Worm (Caenorhabditis elegans) whole organism, L3 larva: ENCODE results near the gene kup-1.

Source experiments
- R02D3.7 ChIP-seq: fragments of 150-350 bp; optimal IDR thresholded peaks from 2 replicates; lab custom pipeline; 2014; ENCODE audit warnings: missing biosample characterization, missing genetic modification characterization
- ZK546.5 ChIP-seq: sonication (generic microtip); optimal IDR thresholded peaks from 2 replicates; lab custom pipeline; 2017; ENCODE audit warnings: missing biosample characterization, missing genetic modification characterization
- aly-2 ChIP-seq: fragments of 150-350 bp; optimal IDR thresholded peaks from 2 replicates; lab custom pipeline; 2014; ENCODE audit warnings: missing biosample characterization, missing genetic modification characterization
- ama-1 ChIP-seq: fragments of 150-350 bp; optimal IDR thresholded peaks from 2 replicates; lab custom pipeline; 2018
- ceh-16 ChIP-seq: sonication (generic microtip); optimal IDR thresholded peaks from 2 replicates; lab custom pipeline; 2017; ENCODE audit warnings: missing biosample characterization, missing genetic modification characterization
- ceh-28 ChIP-seq: fragments of 150-350 bp; optimal IDR thresholded peaks from 2 replicates; lab custom pipeline; 2014; ENCODE audit warnings: missing biosample characterization, missing genetic modification reagents, missing genetic modification characterization
- ceh-82 ChIP-seq: fragments of 150-350 bp; optimal IDR thresholded peaks from 2 replicates; lab custom pipeline; 2014; ENCODE audit warnings: missing biosample characterization, missing genetic modification characterization
- ceh-9 ChIP-seq: sonication (generic microtip); optimal IDR thresholded peaks from 2 replicates; lab custom pipeline; 2018; ENCODE audit warnings: missing biosample characterization, missing genetic modification characterization
- daf-12 ChIP-seq: fragments of 150-350 bp; optimal IDR thresholded peaks from 2 replicates; lab custom pipeline; 2014; ENCODE audit warnings: missing biosample characterization, missing genetic modification reagents, missing genetic modification characterization
- egl-27 ChIP-seq: sonication (generic microtip); optimal IDR thresholded peaks from 4 replicates; lab custom pipeline; 2017; ENCODE audit warnings: missing biosample characterization, missing genetic modification reagents, missing genetic modification characterization
- egl-5 ChIP-seq: fragments of 150-350 bp; optimal IDR thresholded peaks from 2 replicates; lab custom pipeline; 2017; ENCODE audit warnings: missing biosample characterization, missing genetic modification reagents, missing genetic modification characterization, inconsistent platforms
- elt-1 ChIP-seq: fragments of 150-350 bp; optimal IDR thresholded peaks from 2 replicates; lab custom pipeline; 2014; ENCODE audit warnings: missing biosample characterization, missing genetic modification characterization
- elt-2 ChIP-seq: sonication (generic microtip); optimal IDR thresholded peaks from 2 replicates; lab custom pipeline; 2016; ENCODE audit warnings: missing genetic modification reagents, mild to moderate bottlenecking, missing genetic modification characterization, missing compliant biosample characterization
- elt-3 ChIP-seq, 3 experiments: fragments of 150-350 bp in 1 of 3; sonication (generic microtip) in 2 of 3; optimal IDR thresholded peaks; 2 replicates in 2 of 3; 4 replicates in 1 of 3; lab custom pipeline; 2014 to 2017; ENCODE audit warnings: missing biosample characterization in 3 of 3, missing genetic modification characterization in 3 of 3
- eor-1 ChIP-seq, 2 experiments: fragments of 150-350 bp; optimal IDR thresholded peaks; 2 replicates each; lab custom pipeline; 2014 to 2018; ENCODE audit warnings: missing biosample characterization in 2 of 2, missing genetic modification characterization in 2 of 2
- fkh-10 ChIP-seq: sonication (generic microtip); optimal IDR thresholded peaks from 2 replicates; lab custom pipeline; 2017; ENCODE audit warnings: missing biosample characterization, missing genetic modification reagents, missing genetic modification characterization
- fkh-2 ChIP-seq: fragments of 150-350 bp; optimal IDR thresholded peaks from 2 replicates; lab custom pipeline; 2014; ENCODE audit warnings: missing biosample characterization, missing genetic modification reagents, missing genetic modification characterization
- fos-1 ChIP-seq: fragments of 150-350 bp; optimal IDR thresholded peaks from 2 replicates; lab custom pipeline; 2014; ENCODE audit warnings: missing biosample characterization, missing genetic modification characterization
- hmg-11 ChIP-seq: sonication (generic microtip); optimal IDR thresholded peaks from 2 replicates; lab custom pipeline; 2016; ENCODE audit warnings: missing genetic modification characterization, missing compliant biosample characterization
- jun-1 ChIP-seq: fragments of 150-350 bp; optimal IDR thresholded peaks from 2 replicates; lab custom pipeline; 2014; ENCODE audit warnings: missing biosample characterization, missing genetic modification reagents, missing genetic modification characterization
- lin-15B ChIP-seq: fragments of 150-350 bp; optimal IDR thresholded peaks from 2 replicates; lab custom pipeline; 2014; ENCODE audit warnings: missing biosample characterization, missing genetic modification characterization
- lin-39 ChIP-seq: fragments of 150-350 bp; optimal IDR thresholded peaks from 2 replicates; lab custom pipeline; 2018; ENCODE audit warnings: missing biosample characterization, missing genetic modification reagents, missing genetic modification characterization
- lsy-12 ChIP-seq: sonication (generic microtip); optimal IDR thresholded peaks from 2 replicates; lab custom pipeline; 2016; ENCODE audit warnings: mild to moderate bottlenecking, missing genetic modification characterization, missing compliant biosample characterization
- mdl-1 ChIP-seq: fragments of 150-350 bp; optimal IDR thresholded peaks from 2 replicates; lab custom pipeline; 2014; ENCODE audit warnings: missing biosample characterization, missing genetic modification characterization
- mml-1 ChIP-seq: fragments of 150-350 bp; sonication (generic microtip); optimal IDR thresholded peaks from 3 replicates; lab custom pipeline; 2014; ENCODE audit warnings: missing biosample characterization, missing genetic modification characterization
- nfya-1 ChIP-seq: sonication (generic microtip); optimal IDR thresholded peaks from 2 replicates; lab custom pipeline; 2017; ENCODE audit warnings: missing genetic modification characterization, mild to moderate bottlenecking, missing compliant biosample characterization, antibody characterized with exemption, moderate library complexity; ENCODE audit not compliant: insufficient read depth
- nhr-11 ChIP-seq: fragments of 150-350 bp; optimal IDR thresholded peaks from 2 replicates; lab custom pipeline; 2014; ENCODE audit warnings: missing biosample characterization, missing genetic modification characterization
- nhr-12 ChIP-seq: fragments of 150-350 bp; optimal IDR thresholded peaks from 2 replicates; lab custom pipeline; 2014; ENCODE audit warnings: missing biosample characterization, missing genetic modification characterization
- nhr-23 ChIP-seq: fragments of 150-350 bp; optimal IDR thresholded peaks from 2 replicates; lab custom pipeline; 2014; ENCODE audit warnings: missing biosample characterization, missing genetic modification reagents, missing genetic modification characterization
- nhr-237 ChIP-seq: fragments of 150-350 bp; optimal IDR thresholded peaks from 2 replicates; lab custom pipeline; 2014; ENCODE audit warnings: missing biosample characterization, missing genetic modification characterization
- nhr-25 ChIP-seq: sonication (generic microtip); optimal IDR thresholded peaks from 2 replicates; lab custom pipeline; 2017; ENCODE audit warnings: missing biosample characterization, missing genetic modification characterization
- nhr-28 ChIP-seq: fragments of 150-350 bp; optimal IDR thresholded peaks from 2 replicates; lab custom pipeline; 2014; ENCODE audit warnings: missing biosample characterization, missing genetic modification characterization
- nhr-43 ChIP-seq: sonication (generic microtip); optimal IDR thresholded peaks from 2 replicates; lab custom pipeline; 2016; ENCODE audit warnings: mild to moderate bottlenecking, missing genetic modification characterization, missing compliant biosample characterization; ENCODE audit not compliant: poor library complexity, severe bottlenecking
- nhr-67 ChIP-seq: fragments of 150-350 bp; optimal IDR thresholded peaks from 2 replicates; lab custom pipeline; 2014; ENCODE audit warnings: missing biosample characterization, missing genetic modification characterization
- nhr-76 ChIP-seq: fragments of 150-350 bp; sonication (generic microtip); optimal IDR thresholded peaks from 5 replicates; lab custom pipeline; 2014; ENCODE audit warnings: missing biosample characterization, missing genetic modification characterization
- nhr-77 ChIP-seq: fragments of 150-350 bp; optimal IDR thresholded peaks from 2 replicates; lab custom pipeline; 2014; ENCODE audit warnings: missing biosample characterization, missing genetic modification characterization
- pha-4 ChIP-seq: fragments of 150-350 bp; optimal IDR thresholded peaks from 2 replicates; lab custom pipeline; 2014; ENCODE audit warnings: missing biosample characterization, missing genetic modification reagents, missing genetic modification characterization
- pqm-1 ChIP-seq: fragments of 150-350 bp; optimal IDR thresholded peaks from 2 replicates; lab custom pipeline; 2017; ENCODE audit warnings: missing biosample characterization, missing genetic modification characterization, inconsistent platforms
- sea-2 ChIP-seq: fragments of 150-350 bp; sonication (generic microtip); optimal IDR thresholded peaks from 4 replicates; lab custom pipeline; 2014; ENCODE audit warnings: missing biosample characterization, missing genetic modification reagents, missing genetic modification characterization
- skn-1 ChIP-seq: fragments of 150-350 bp; optimal IDR thresholded peaks from 2 replicates; lab custom pipeline; 2014; ENCODE audit warnings: missing biosample characterization, missing genetic modification characterization
- snpc-4 ChIP-seq: fragments of 150-350 bp; optimal IDR thresholded peaks from 2 replicates; lab custom pipeline; 2014; ENCODE audit warnings: missing biosample characterization, missing genetic modification characterization
- tbx-2 ChIP-seq: sonication (generic microtip); optimal IDR thresholded peaks from 2 replicates; lab custom pipeline; 2016; ENCODE audit warnings: mild to moderate bottlenecking, missing genetic modification characterization, missing compliant biosample characterization
- unc-39 ChIP-seq: sonication (generic microtip); optimal IDR thresholded peaks from 4 replicates; lab custom pipeline; 2017; ENCODE audit warnings: missing biosample characterization, missing genetic modification characterization
- unc-62 ChIP-seq: fragments of 150-350 bp; sonication (generic microtip); optimal IDR thresholded peaks from 4 replicates; lab custom pipeline; 2014; ENCODE audit warnings: missing biosample characterization, missing genetic modification reagents, missing genetic modification characterization
- zag-1 ChIP-seq: fragments of 150-350 bp; optimal IDR thresholded peaks from 2 replicates; lab custom pipeline; 2014; ENCODE audit warnings: missing biosample characterization, missing genetic modification characterization
- ztf-11 ChIP-seq: fragments of 150-350 bp; optimal IDR thresholded peaks from 2 replicates; lab custom pipeline; 2014; ENCODE audit warnings: missing biosample characterization, missing genetic modification characterization
- ztf-4 ChIP-seq: fragments of 150-350 bp; optimal IDR thresholded peaks from 2 replicates; lab custom pipeline; 2014; ENCODE audit warnings: missing biosample characterization, missing genetic modification characterization

The kup-1 gene

ce11 chrV:12068437-12068836 lies 27.8 kb upstream of the kup-1 start, which contains the start of gene kmo-2:
kmo-2 (minus strand) TSS chrV:12068537.
- no peak for TF ChIP-seq ceh-16
- no peak for TF ChIP-seq pqm-1
- no peak for TF ChIP-seq R02D3.7 (tag; lab: Kevin White, UChicago)
- TF ChIP-seq fos-1 (tag; lab: Kevin White, UChicago): no peak
- TF ChIP-seq unc-62 (GFP tag; lab: Kevin White, UChicago): no peak
- no peak for TF ChIP-seq ztf-4 (tag; lab: Kevin White, UChicago)
- no peak for TF ChIP-seq jun-1 (tag; lab: Kevin White, UChicago)
- TF ChIP-seq ceh-28: no peak
- no peak for TF ChIP-seq nfya-1
- TF ChIP-seq nhr-23: no peak
- no peak for TF ChIP-seq mml-1 (tag; lab: Kevin White, UChicago)
- TF ChIP-seq daf-12: no peak

- TF ChIP-seq aly-2 (tag; lab: Kevin White, UChicago) (no peak), lin-39 (tag; lab: Kevin White, UChicago) (no peak), mdl-1 (no peak), lin-15B (tag; lab: Kevin White, UChicago) (peak; percentile 5), nfya-1 (peak; percentile 5), elt-2 (no peak)
- TF ChIP-seq, all 47 proteins: peak for 2
Observed at ce11 chrV:12065859-12066258, 25.2 kb upstream of the kup-1 start.

ce11 chrV:12065369-12065768 lies 24.7 kb upstream of the kup-1 start, which contains the start of gene pqn-53:
pqn-53 (minus strand) TSS chrV:12065391.
- no peak for TF ChIP-seq egl-27 (tag; lab: Kevin White, UChicago)
- no peak for TF ChIP-seq nhr-12 (tag; lab: Kevin White, UChicago)
- TF ChIP-seq unc-39 (tag; lab: Kevin White, UChicago): no peak
- no peak for TF ChIP-seq elt-3 (tag; optimal IDR thresholded peaks at IDR 0.05; lab: Kevin White, UChicago)
- TF ChIP-seq nhr-76 (tag; lab: Kevin White, UChicago): no peak
- TF ChIP-seq R02D3.7 (tag; lab: Kevin White, UChicago): no peak
- TF ChIP-seq nfya-1: peak; percentile 46
- TF ChIP-seq snpc-4 (tag; lab: Kevin White, UChicago): peak; percentile 37
- TF ChIP-seq skn-1 (tag; lab: Kevin White, UChicago): no peak
- no peak for TF ChIP-seq daf-12
- TF ChIP-seq jun-1 (tag; lab: Kevin White, UChicago): no peak
- TF ChIP-seq nhr-11 (tag; lab: Kevin White, UChicago): no peak
- no peak for TF ChIP-seq hmg-11 (tag; lab: Kevin White, UChicago)
- TF ChIP-seq lin-15B (tag; lab: Kevin White, UChicago): no peak
- TF ChIP-seq pqm-1: no peak
- no peak for TF ChIP-seq aly-2 (tag; lab: Kevin White, UChicago)
- peak; percentile 28 for TF ChIP-seq ama-1 (lab: Kevin White, UChicago)
- TF ChIP-seq fkh-10 (GFP tag; lab: Kevin White, UChicago): no peak
- no peak for TF ChIP-seq nhr-67 (tag; lab: Kevin White, UChicago)
- peak; percentile 22 for TF ChIP-seq pha-4 (tag; lab: Kevin White, UChicago)
- TF ChIP-seq eor-1 (tag; optimal IDR thresholded peaks at IDR 0.05; lab: Kevin White, UChicago): no peak
- TF ChIP-seq zag-1 (tag; lab: Kevin White, UChicago): no peak
- TF ChIP-seq lin-39 (tag; lab: Kevin White, UChicago): peak; percentile 31
- no peak for TF ChIP-seq sea-2
- no peak for TF ChIP-seq ceh-16
- TF ChIP-seq ztf-11 (tag; lab: Kevin White, UChicago): no peak
- TF ChIP-seq ZK546.5 (tag; lab: Kevin White, UChicago): no peak
- no peak for TF ChIP-seq nhr-28 (tag; lab: Kevin White, UChicago)
- TF ChIP-seq nhr-77: no peak
- peak; percentile 29 for TF ChIP-seq nhr-25 (tag; lab: Kevin White, UChicago)
- TF ChIP-seq fkh-2: no peak
- no peak for TF ChIP-seq unc-62 (GFP tag; lab: Kevin White, UChicago)
- TF ChIP-seq ceh-28: peak; percentile 63
- TF ChIP-seq nhr-23: no peak
- TF ChIP-seq mml-1 (tag; lab: Kevin White, UChicago): no peak
- no peak for TF ChIP-seq egl-5
- TF ChIP-seq ceh-9 (tag; lab: Kevin White, UChicago): no peak
- no peak for TF ChIP-seq elt-1
- no peak for TF ChIP-seq lsy-12 (tag; lab: Kevin White, UChicago)
- no peak for TF ChIP-seq ztf-4 (tag; lab: Kevin White, UChicago)
- TF ChIP-seq nhr-43 (tag; lab: Kevin White, UChicago): no peak
- no peak for TF ChIP-seq mdl-1
- no peak for TF ChIP-seq ceh-82 (tag; lab: Kevin White, UChicago)
- TF ChIP-seq elt-2: peak; percentile 7
- no peak for TF ChIP-seq fos-1 (tag; lab: Kevin White, UChicago)
- TF ChIP-seq nhr-237: no peak
- no peak for TF ChIP-seq tbx-2
- TF ChIP-seq, all 47 proteins: peak for 8
